Fruit fly (Drosophila melanogaster): ENCODE measurements around the gene CG45081.

CG45081 gene

DNA sequence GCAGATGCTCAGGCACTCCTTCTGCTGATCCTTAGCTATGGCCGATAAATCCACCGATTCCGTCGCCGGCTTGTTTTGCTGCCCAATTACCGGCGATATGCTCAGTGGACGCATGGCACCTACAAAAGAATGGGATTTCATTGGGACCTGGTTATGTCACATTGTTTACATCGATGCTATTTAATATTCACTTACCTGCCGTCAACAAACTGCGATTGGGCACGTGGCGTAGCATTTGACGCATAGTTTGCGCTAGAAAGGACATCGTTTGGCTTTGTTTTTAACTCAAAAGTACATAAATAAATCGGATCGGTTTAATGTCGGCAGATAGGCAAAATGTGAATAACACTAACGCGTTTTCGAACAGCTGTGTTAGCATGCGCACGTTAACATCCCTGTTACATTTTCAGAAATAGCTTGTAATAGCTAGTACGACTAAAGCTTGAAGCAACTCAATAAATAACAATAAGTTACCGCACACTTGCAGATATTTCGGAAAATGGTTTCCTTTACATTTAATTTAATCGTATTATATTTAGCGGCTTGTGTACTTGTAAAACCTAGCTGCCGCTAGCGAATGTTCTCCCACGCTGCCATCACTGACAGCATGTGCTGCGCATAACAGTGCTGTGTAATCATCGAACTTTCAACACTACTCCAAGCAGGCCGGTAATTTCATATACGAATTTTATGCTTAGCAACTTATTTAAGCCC is 11.0 kb upstream of the CG45081 start, which contains the start of the genes mRpL21 and rept (continued):
- peak; percentile 85 for TF ChIP-seq Eip78C (GFP tag)
- TF ChIP-seq CG6792 (GFP tag; optimal IDR thresholded peaks at IDR 0.05), result peak; percentile 57
- no peak for TF ChIP-seq CG8119 (GFP tag; IDR thresholded peaks at IDR 0.05)
- TF ChIP-seq CG32006 (GFP tag; optimal IDR thresholded peaks at IDR 0.05), result peak; percentile 55
- peak; percentile 44 for TF ChIP-seq CG8632 (GFP tag; optimal IDR thresholded peaks at IDR 0.05)
- peak; percentile 61 for TF ChIP-seq CG3032 (tag; optimal IDR thresholded peaks at IDR 0.05)

DNA sequence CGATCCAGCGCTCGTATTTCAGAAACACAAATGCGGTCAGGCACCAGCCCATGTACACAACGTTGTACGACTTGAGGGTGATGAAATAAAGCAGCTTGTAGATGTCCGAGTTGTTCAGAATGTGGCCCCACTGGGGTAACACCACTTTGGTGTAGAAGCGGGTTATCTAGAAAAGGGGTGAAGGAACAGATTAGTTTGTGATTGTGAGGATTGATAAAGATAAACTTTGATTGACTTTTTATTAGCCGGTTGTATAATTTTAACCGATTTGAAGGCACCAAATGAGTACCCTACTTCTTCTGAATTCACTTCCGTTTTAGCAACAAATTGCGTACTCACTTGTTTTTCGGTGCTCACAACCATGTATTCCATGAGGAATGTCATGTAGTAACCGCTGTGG is 7.7 kb upstream of the CG45081 start:
- TF ChIP-seq dac (GFP tag; optimal IDR thresholded peaks at IDR 0.05) (no peak), Hr4 (GFP tag; optimal IDR thresholded peaks at IDR 0.05) (no peak), lz (GFP tag; optimal IDR thresholded peaks at IDR 0.05) (no peak), Smox (GFP tag; optimal IDR thresholded peaks at IDR 0.05) (no peak), Sox14 (GFP tag; optimal IDR thresholded peaks at IDR 0.05) (no peak), eg (GFP tag; IDR thresholded peaks at IDR 0.05) (no peak), CG6276 (GFP tag; optimal IDR thresholded peaks at IDR 0.05) (no peak), CG9139 (GFP tag; optimal IDR thresholded peaks at IDR 0.05) (no peak), CG8319 (GFP tag; optimal IDR thresholded peaks at IDR 0.05) (no peak), fd85E (GFP tag; optimal IDR thresholded peaks at IDR 0.05) (no peak), salr (GFP tag; optimal IDR thresholded peaks at IDR 0.05) (no peak), CG10669 (GFP tag; optimal IDR thresholded peaks at IDR 0.05) (no peak), Met (GFP tag; optimal IDR thresholded peaks at IDR 0.05) (no peak), CG7368 (GFP tag; optimal IDR thresholded peaks at IDR 0.05) (no peak), CG6808 (GFP tag; optimal IDR thresholded peaks at IDR 0.05) (no peak), CG10631 (GFP tag; optimal IDR thresholded peaks at IDR 0.05) (no peak), CG16779 (tag; optimal IDR thresholded peaks at IDR 0.05) (no peak)

DNA sequence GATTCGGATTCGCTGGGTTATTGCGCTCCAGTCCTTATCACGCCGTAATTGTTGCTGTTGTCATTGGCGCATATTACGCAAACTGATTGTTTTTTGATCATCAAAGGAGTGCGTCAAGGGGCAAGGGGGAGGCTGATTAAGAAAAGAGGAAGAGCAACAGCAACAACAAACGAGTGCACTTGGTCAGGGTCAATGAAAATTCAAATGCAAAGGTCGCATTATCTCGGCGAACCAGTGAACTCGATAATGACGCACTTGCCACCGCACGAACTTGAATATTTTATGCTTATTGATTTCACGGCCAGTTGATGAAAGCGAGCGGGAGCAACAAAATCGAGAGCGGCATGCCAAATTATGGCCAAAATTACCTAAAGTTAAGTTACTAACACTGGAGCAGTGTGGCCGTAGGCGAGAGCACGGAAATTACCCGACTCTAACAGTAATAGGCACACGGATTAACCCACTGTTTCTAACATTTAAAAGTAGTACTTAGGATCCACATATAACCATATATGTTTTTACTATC is 5.5 kb upstream of the CG45081 start, which contains the start of gene nes:
Gene nes (minus strand): TSS at position 402 of the 526 bp plus-strand sequence.
- peak; percentile 38 for TF ChIP-seq CG31627 (GFP tag; optimal IDR thresholded peaks at IDR 0.05)
- TF ChIP-seq dac (GFP tag; optimal IDR thresholded peaks at IDR 0.05), result no peak
- TF ChIP-seq net (GFP tag; optimal IDR thresholded peaks at IDR 0.05), result no peak
- no peak for TF ChIP-seq Sox15 (GFP tag; optimal IDR thresholded peaks at IDR 0.05)
- peak; percentile 25; the same call in 1 of the 3 replicates for TF ChIP-seq eg (GFP tag; IDR thresholded peaks at IDR 0.05)
- TF ChIP-seq cyc (GFP tag; optimal IDR thresholded peaks at IDR 0.05), result peak; percentile 22
- TF ChIP-seq Sox14 (GFP tag; optimal IDR thresholded peaks at IDR 0.05), result peak; percentile 16
- TF ChIP-seq CG8319 (GFP tag; optimal IDR thresholded peaks at IDR 0.05), result no peak
- no peak for TF ChIP-seq CG6792 (GFP tag; optimal IDR thresholded peaks at IDR 0.05)
- TF ChIP-seq Smox (GFP tag; optimal IDR thresholded peaks at IDR 0.05), result no peak
- peak; percentile 21 for TF ChIP-seq Eip93F (GFP tag; optimal IDR thresholded peaks at IDR 0.05)
- peak; percentile 98 for TF ChIP-seq svp (GFP tag)
- peak; percentile 100 for TF ChIP-seq vri (GFP tag; optimal IDR thresholded peaks at IDR 0.05)
- peak; percentile 54 for TF ChIP-seq CG6854 (GFP tag; optimal IDR thresholded peaks at IDR 0.05)
- no peak for TF ChIP-seq Blimp-1 (GFP tag; optimal IDR thresholded peaks at IDR 0.05)
- peak; percentile 12 for TF ChIP-seq Hr39 (GFP tag; optimal IDR thresholded peaks at IDR 0.05)
- peak; percentile 47 for TF ChIP-seq Eip75B (GFP tag; optimal IDR thresholded peaks at IDR 0.05)
- TF ChIP-seq Eip78C (GFP tag), result peak; percentile 68
- peak; percentile 53; the same call in 1 of the 3 replicates for TF ChIP-seq CG6163 (GFP tag; IDR thresholded peaks at IDR 0.05)
- TF ChIP-seq CG8632 (GFP tag; optimal IDR thresholded peaks at IDR 0.05), result no peak

DNA sequence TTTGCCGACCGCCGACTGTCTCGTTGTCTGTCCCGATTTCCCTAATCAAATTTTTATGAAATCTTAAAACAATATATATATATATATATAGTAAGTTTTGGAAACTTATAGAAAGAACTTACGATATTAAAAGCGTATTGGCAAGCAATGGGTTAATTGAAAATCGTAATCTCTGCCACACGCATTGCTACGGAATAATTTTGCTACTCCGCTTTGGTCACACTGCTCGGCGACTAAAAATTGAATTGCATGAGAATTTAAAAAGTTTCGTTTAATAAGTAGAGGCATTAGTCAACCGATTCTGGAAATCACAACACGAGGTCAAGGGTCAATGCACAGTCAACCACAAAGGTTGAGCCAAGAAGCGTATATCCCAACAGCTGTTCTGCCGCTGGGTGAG is 4.6 kb upstream of the CG45081 start, which contains the start of gene Bet1:
Gene Bet1 (plus strand): TSS at position 182 of the 400 bp plus-strand sequence.
- TF ChIP-seq pdm3 (GFP tag; optimal IDR thresholded peaks at IDR 0.05) (no peak), CG8632 (GFP tag; optimal IDR thresholded peaks at IDR 0.05) (peak; percentile 3), achi (GFP tag; optimal IDR thresholded peaks at IDR 0.05) (peak; percentile 1), vri (GFP tag; optimal IDR thresholded peaks at IDR 0.05) (no peak), CG3032 (tag; optimal IDR thresholded peaks at IDR 0.05) (peak; percentile 19), Eip78C (GFP tag) (peak; percentile 31), svp (GFP tag) (peak; percentile 33), CG32006 (GFP tag; optimal IDR thresholded peaks at IDR 0.05) (peak; percentile 26)

Measured in whole organism, prepupa.